Fruit fly (Drosophila melanogaster): ENCODE results near the gene ppk18.

The ppk18 gene

dm6 chr2L:9763212-9763869, 7.5 kb downstream of the ppk18 start, which contains the start of the genes Taf11 and und (continued):
- TF ChIP-seq CG12104 (GFP tag; optimal IDR thresholded peaks at IDR 0.05): no peak
- peak in 1 of 2 experiments; percentile 71 for TF ChIP-seq tll (GFP tag; optimal IDR thresholded peaks at IDR 0.05)
- no peak for TF ChIP-seq da (GFP tag; optimal IDR thresholded peaks at IDR 0.05)
- no peak for TF ChIP-seq stc (GFP tag; IDR thresholded peaks at IDR 0.05)
- no peak for TF ChIP-seq CG9437 (GFP tag; optimal IDR thresholded peaks at IDR 0.05)
- TF ChIP-seq sima (GFP tag; optimal IDR thresholded peaks at IDR 0.05): no peak
- TF ChIP-seq p53 (GFP tag; optimal IDR thresholded peaks at IDR 0.05): no peak
- no peak for TF ChIP-seq CG14667 (GFP tag; IDR thresholded peaks at IDR 0.05)
- no peak for TF ChIP-seq Ada2b (GFP tag; IDR thresholded peaks at IDR 0.05)
- no peak for TF ChIP-seq CG17802 (tag; optimal IDR thresholded peaks at IDR 0.05)
- no peak for TF ChIP-seq eyg (GFP tag; optimal IDR thresholded peaks at IDR 0.05)
- TF ChIP-seq danr (GFP tag; IDR thresholded peaks at IDR 0.05): no peak
- TF ChIP-seq dmrt99B (tag; optimal IDR thresholded peaks at IDR 0.05): no peak
- no peak for TF ChIP-seq CG8765 (GFP tag; IDR thresholded peaks at IDR 0.05)
- peak; percentile 13 for TF ChIP-seq HHEX (GFP tag; optimal IDR thresholded peaks at IDR 0.05)
- TF ChIP-seq gcm (GFP tag; optimal IDR thresholded peaks at IDR 0.05): no peak
- peak; percentile 28 for TF ChIP-seq CG3995 (GFP tag; optimal IDR thresholded peaks at IDR 0.05)
- TF ChIP-seq CG5180 (GFP tag; optimal IDR thresholded peaks at IDR 0.05): no peak
- TF ChIP-seq CG4404 (GFP tag; IDR thresholded peaks at IDR 0.05): peak; percentile 33; the same call in 1 of the 2 replicates
- TF ChIP-seq CG3281 (GFP tag; optimal IDR thresholded peaks at IDR 0.05): peak; percentile 60
- no peak for TF ChIP-seq odd (GFP tag; optimal IDR thresholded peaks at IDR 0.05)
- no peak for TF ChIP-seq D19A (tag; optimal IDR thresholded peaks at IDR 0.05)
- TF ChIP-seq sd (tag; optimal IDR thresholded peaks at IDR 0.05): no peak
- TF ChIP-seq CG32767 (GFP tag; IDR thresholded peaks at IDR 0.05): no peak
- TF ChIP-seq tx (GFP tag; optimal IDR thresholded peaks at IDR 0.05): no peak
- TF ChIP-seq CG4424 (GFP tag; optimal IDR thresholded peaks at IDR 0.05): no peak
- TF ChIP-seq ken (GFP tag; IDR thresholded peaks at IDR 0.05): no peak
- peak; percentile 42 for TF ChIP-seq CG12155 (GFP tag; optimal IDR thresholded peaks at IDR 0.05)
- peak; percentile 25 for TF ChIP-seq Chrac-16 (GFP tag; optimal IDR thresholded peaks at IDR 0.05)
- TF ChIP-seq Ssrp (tag; optimal IDR thresholded peaks at IDR 0.05): peak; percentile 26
- peak; percentile 42 for TF ChIP-seq Hr3 (GFP tag; optimal IDR thresholded peaks at IDR 0.05)
- no peak for TF ChIP-seq Camta (GFP tag; optimal IDR thresholded peaks at IDR 0.05)
- TF ChIP-seq ara (GFP tag; IDR thresholded peaks at IDR 0.05): no peak
- no peak for TF ChIP-seq br (optimal IDR thresholded peaks at IDR 0.05)
- TF ChIP-seq tna (GFP tag; IDR thresholded peaks at IDR 0.05; ENCODE audit: partially characterized antibody): no peak
- no peak for TF ChIP-seq cas (GFP tag; IDR thresholded peaks at IDR 0.05)
- TF ChIP-seq HLH54F (GFP tag; optimal IDR thresholded peaks at IDR 0.05): no peak
- TF ChIP-seq kah (GFP tag; optimal IDR thresholded peaks at IDR 0.05): no peak
- no peak for TF ChIP-seq chm (GFP tag; IDR thresholded peaks at IDR 0.05)
- TF ChIP-seq en (GFP tag; optimal IDR thresholded peaks at IDR 0.05): no peak
- TF ChIP-seq CG9727 (GFP tag; optimal IDR thresholded peaks at IDR 0.05): peak; percentile 51
- TF ChIP-seq CG30431 (GFP tag; optimal IDR thresholded peaks at IDR 0.05): no peak
- TF ChIP-seq CG17568 (GFP tag; optimal IDR thresholded peaks at IDR 0.05): no peak
- TF ChIP-seq CG9797 (GFP tag; optimal IDR thresholded peaks at IDR 0.05): no peak
- no peak for TF ChIP-seq Dek (tag; optimal IDR thresholded peaks at IDR 0.05)
- TF ChIP-seq Fer3 (tag; optimal IDR thresholded peaks at IDR 0.05): no peak
- TF ChIP-seq Max (GFP tag; optimal IDR thresholded peaks at IDR 0.05): peak; percentile 81
- TF ChIP-seq zfh1 (GFP tag; IDR thresholded peaks at IDR 0.05): no peak
- peak; percentile 59 for TF ChIP-seq Bgb (GFP tag; IDR thresholded peaks at IDR 0.05; ENCODE audit: partially characterized antibody)
- no peak for TF ChIP-seq CG11247 (GFP tag; IDR thresholded peaks at IDR 0.05)
- TF ChIP-seq CG17829 (tag; optimal IDR thresholded peaks at IDR 0.05): no peak
